Worm (Caenorhabditis elegans): ENCODE data around the gene daf-18.
A peak's percentile ranks its signal among the peaks of the same experiment; 100 is the strongest.

The daf-18 gene

ce11 chrIV:443622-444021, 18.6 kb upstream of the daf-18 start, which contains the start of gene mrpl-55 (continued):
- TF ChIP-seq ama-1 (optimal IDR thresholded peaks at IDR 0.05) (no peak), ama-1 (GFP tag; optimal IDR thresholded peaks at IDR 0.05) (no peak), egrh-3 (GFP tag; IDR thresholded peaks at IDR 0.05) (no peak), sea-2 (GFP tag; IDR thresholded peaks at IDR 0.05) (no peak), ccch-3 (GFP tag; optimal IDR thresholded peaks at IDR 0.05) (no peak), mel-28 (tag; optimal IDR thresholded peaks at IDR 0.05; ENCODE audit: borderline replicate concordance) (no peak), him-1 (tag; optimal IDR thresholded peaks at IDR 0.05) (peak; percentile 41), hmg-20 (GFP tag; IDR thresholded peaks at IDR 0.05) (no peak), lsl-1 (GFP tag; optimal IDR thresholded peaks at IDR 0.05) (peak; percentile 25), dpl-1 (GFP tag; optimal IDR thresholded peaks at IDR 0.05) (peak; percentile 84), zfh-2 (GFP tag; conservative IDR thresholded peaks at IDR 0.05) (no peak), unc-62 (GFP tag; optimal IDR thresholded peaks at IDR 0.05) (no peak), ceh-100 (GFP tag; IDR thresholded peaks at IDR 0.05) (peak; percentile 65), egl-44 (GFP tag; IDR thresholded peaks at IDR 0.05) (no peak), atf-7 (tag; optimal IDR thresholded peaks at IDR 0.05) (no peak), K11D2.4 (GFP tag; IDR thresholded peaks at IDR 0.05) (peak; percentile 13; the same call in 1 of the 2 replicates), F37B4.10 (GFP tag; IDR thresholded peaks at IDR 0.05) (no peak), nhr-120 (GFP tag; IDR thresholded peaks at IDR 0.05) (no peak), tbp1 (GFP tag; optimal IDR thresholded peaks at IDR 0.05) (peak; percentile 50), ceh-27 (GFP tag; optimal IDR thresholded peaks at IDR 0.05) (peak; percentile 52), ztf-18 (tag; optimal IDR thresholded peaks at IDR 0.05) (no peak), attf-5 (GFP tag; optimal IDR thresholded peaks at IDR 0.05) (peak; percentile 79), gei-17 (GFP tag; optimal IDR thresholded peaks at IDR 0.05) (no peak), bed-1 (GFP tag; IDR thresholded peaks at IDR 0.05) (no peak), pbrm-1 (GFP tag; IDR thresholded peaks at IDR 0.05) (peak; percentile 47; the same call in 1 of the 2 replicates), egl-18 (GFP tag; IDR thresholded peaks at IDR 0.05) (no peak), Y79H2A.3 (GFP tag; conservative IDR thresholded peaks at IDR 0.05) (no peak), bed-2 (GFP tag; IDR thresholded peaks at IDR 0.05) (no peak), lin-35 (GFP tag; optimal IDR thresholded peaks at IDR 0.05) (peak in 1 of 3 experiments; percentile 91), cebp-2 (GFP tag; IDR thresholded peaks at IDR 0.05) (no peak), F22D6.2 (tag; optimal IDR thresholded peaks at IDR 0.05) (peak; percentile 20), mxl-1 (tag; optimal IDR thresholded peaks at IDR 0.05) (no peak), F49E8.2 (tag; optimal IDR thresholded peaks at IDR 0.05; ENCODE audit: insufficient read depth) (no peak), nhr-80 (tag; optimal IDR thresholded peaks at IDR 0.05) (no peak), nhr-179 (tag; optimal IDR thresholded peaks at IDR 0.05) (no peak), sptf-2 (GFP tag; optimal IDR thresholded peaks at IDR 0.05) (no peak), ZK185.1 (tag; optimal IDR thresholded peaks at IDR 0.05; ENCODE audit: poor library complexity, severe bottlenecking) (peak; percentile 55), F52B5.7 (tag; optimal IDR thresholded peaks at IDR 0.05) (no peak), hsf-1 (GFP tag; IDR thresholded peaks at IDR 0.05) (no peak), aptf-2 (GFP tag; conservative IDR thresholded peaks at IDR 0.05) (0 out of 2 replicates have a peak, but pooled peaks have one; percentile 8), F33H1.4 (GFP tag; IDR thresholded peaks at IDR 0.05) (peak; percentile 51; the same call in 1 of the 2 replicates), snpc-1.1 (tag; optimal IDR thresholded peaks at IDR 0.05; ENCODE audit: insufficient read depth) (no peak), F57A8.1 (GFP tag; optimal IDR thresholded peaks at IDR 0.05) (no peak), mes-4 (tag; optimal IDR thresholded peaks at IDR 0.05) (no peak), let-607 (tag; optimal IDR thresholded peaks at IDR 0.05) (peak in 1 of 2 experiments; percentile 72), hlh-12 (tag; optimal IDR thresholded peaks at IDR 0.05) (no peak), ztf-28 (GFP tag; IDR thresholded peaks at IDR 0.05) (no peak), madf-6 (GFP tag; IDR thresholded peaks at IDR 0.05) (0 out of 2 replicates have a peak, but pooled peaks have one; percentile 27), tlf-1 (GFP tag; optimal IDR thresholded peaks at IDR 0.05) (peak; percentile 27), T26A5.8 (tag; optimal IDR thresholded peaks at IDR 0.05) (no peak)
